Worm (Caenorhabditis elegans): ENCODE results near the gene ima-1.

The ima-1 gene

ce11 chrV:11239187-11239725 lies at the start of gene ima-1, which contains the start of gene dvc-1:
ima-1 (plus strand) TSS chrV:11239675.
dvc-1 (minus strand) TSS chrV:11239331.
- TF ChIP-seq unc-62 (GFP tag; optimal IDR thresholded peaks at IDR 0.05) = no peak

- no peak for TF ChIP-seq unc-62 (GFP tag; optimal IDR thresholded peaks at IDR 0.05)
These were observed 48.5 kb upstream of the ima-1 start, which contains the start of gene lgc-49 for ce11 chrV:11190983-11191382. lgc-49 (plus strand) TSS chrV:11191283.

- no peak for TF ChIP-seq unc-62 (GFP tag; optimal IDR thresholded peaks at IDR 0.05)
These were observed 43.4 kb upstream of the ima-1 start, which contains the start of gene clc-6 for ce11 chrV:11196109-11196508. clc-6 (minus strand) TSS chrV:11196209.

- TF ChIP-seq unc-62 (GFP tag; optimal IDR thresholded peaks at IDR 0.05) = no peak
These were observed 42.7 kb upstream of the ima-1 start for ce11 chrV:11196631-11197258.

ce11 chrV:11198094-11198493 lies 41.4 kb upstream of the ima-1 start:
- TF ChIP-seq unc-62 (GFP tag; optimal IDR thresholded peaks at IDR 0.05) = no peak

ce11 chrV:11199497-11199896 lies 40.0 kb upstream of the ima-1 start:
- no peak for TF ChIP-seq unc-62 (GFP tag; optimal IDR thresholded peaks at IDR 0.05)

ce11 chrV:11200316-11200715 lies 39.2 kb upstream of the ima-1 start, which contains the start of gene K10D6.3:
K10D6.3 (plus strand) TSS chrV:11200616.
- no peak for TF ChIP-seq unc-62 (GFP tag; optimal IDR thresholded peaks at IDR 0.05)

- TF ChIP-seq unc-62 (GFP tag; optimal IDR thresholded peaks at IDR 0.05) = no peak
These were observed 37.5 kb upstream of the ima-1 start, which contains the start of gene K10D6.4 for ce11 chrV:11201826-11202565. K10D6.4 (plus strand) TSS chrV:11201925.

ce11 chrV:11204452-11204851 lies 35.0 kb upstream of the ima-1 start:
- no peak for TF ChIP-seq unc-62 (GFP tag; optimal IDR thresholded peaks at IDR 0.05)

ce11 chrV:11206467-11206866 lies 33.0 kb upstream of the ima-1 start:
- no peak for TF ChIP-seq unc-62 (GFP tag; optimal IDR thresholded peaks at IDR 0.05)

- TF ChIP-seq unc-62 (GFP tag; optimal IDR thresholded peaks at IDR 0.05) = no peak
These were observed 29.9 kb upstream of the ima-1 start for ce11 chrV:11209452-11210188.

ce11 chrV:11211323-11211722 lies 28.2 kb upstream of the ima-1 start:
- no peak for TF ChIP-seq unc-62 (GFP tag; optimal IDR thresholded peaks at IDR 0.05)

ce11 chrV:11214569-11214968 lies 24.9 kb upstream of the ima-1 start:
- TF ChIP-seq unc-62 (GFP tag; optimal IDR thresholded peaks at IDR 0.05) = no peak

ce11 chrV:11216137-11216536 lies 23.3 kb upstream of the ima-1 start:
- no peak for TF ChIP-seq unc-62 (GFP tag; optimal IDR thresholded peaks at IDR 0.05)

- no peak for TF ChIP-seq unc-62 (GFP tag; optimal IDR thresholded peaks at IDR 0.05)
These were observed 22.1 kb upstream of the ima-1 start, which contains the start of gene cyp-29A2 for ce11 chrV:11217394-11217793. cyp-29A2 (plus strand) TSS chrV:11217583.

ce11 chrV:11220415-11220814 lies 19.1 kb upstream of the ima-1 start:
- TF ChIP-seq unc-62 (GFP tag; optimal IDR thresholded peaks at IDR 0.05) = no peak

Data from whole organism, dauer.